Worm (Caenorhabditis elegans) whole organism, mixed stage, embryonic: Measurements from ENCODE around the gene nape-2.

Experiments used
- M03D4.4 ChIP-seq: sonication (generic microtip); optimal IDR thresholded peaks from 2 replicates; lab custom pipeline; 2017; ENCODE audit warnings: mild to moderate bottlenecking, missing genetic modification characterization, missing compliant biosample characterization
- bed-3 ChIP-seq: fragments of 200-800 bp; sonication (Bioruptor generic); optimal IDR thresholded peaks from 3 replicates; lab custom pipeline; 2018; ENCODE audit warnings: mild to moderate bottlenecking, missing genetic modification characterization, moderate library complexity, missing compliant biosample characterization
- blmp-1 ChIP-seq: fragments of 150-350 bp; optimal IDR thresholded peaks from 2 replicates; lab custom pipeline; 2014; ENCODE audit warnings: missing biosample characterization, missing genetic modification characterization
- ceh-39 ChIP-seq: fragments of 150-350 bp; optimal IDR thresholded peaks from 2 replicates; lab custom pipeline; 2014; ENCODE audit warnings: missing biosample characterization, missing genetic modification characterization
- ceh-43 ChIP-seq: fragments of 200-800 bp; sonication (Bioruptor generic); optimal IDR thresholded peaks from 2 replicates; lab custom pipeline; 2018; ENCODE audit warnings: mild to moderate bottlenecking, missing genetic modification characterization, moderate library complexity, missing compliant biosample characterization
- ceh-83 ChIP-seq: fragments of 200-800 bp; sonication (Bioruptor generic); optimal IDR thresholded peaks from 2 replicates; lab custom pipeline; 2018; ENCODE audit warnings: mild to moderate bottlenecking, missing genetic modification characterization, missing compliant biosample characterization
- ces-1 ChIP-seq: fragments of 150-350 bp; optimal IDR thresholded peaks from 2 replicates; lab custom pipeline; 2014; ENCODE audit warnings: missing biosample characterization, missing genetic modification reagents, missing genetic modification characterization
- cnd-1 ChIP-seq: fragments of 200-800 bp; sonication (Bioruptor generic); optimal IDR thresholded peaks from 2 replicates; lab custom pipeline; 2018; ENCODE audit warnings: mild to moderate bottlenecking, missing genetic modification characterization, missing compliant biosample characterization
- drap-1 ChIP-seq: fragments of 200-800 bp; sonication (Bioruptor generic); optimal IDR thresholded peaks from 3 replicates; lab custom pipeline; 2018; ENCODE audit warnings: mild to moderate bottlenecking, missing genetic modification characterization, missing compliant biosample characterization
- elt-3 ChIP-seq: fragments of 150-350 bp; optimal IDR thresholded peaks from 2 replicates; lab custom pipeline; 2014; ENCODE audit warnings: missing biosample characterization, missing genetic modification characterization
- flh-1 ChIP-seq: fragments of 200-800 bp; sonication (Bioruptor generic); optimal IDR thresholded peaks from 2 replicates; lab custom pipeline; 2018; ENCODE audit warnings: mild to moderate bottlenecking, missing genetic modification characterization, moderate library complexity, missing compliant biosample characterization
- ham-2 ChIP-seq: fragments of 200-800 bp; sonication (Bioruptor generic); optimal IDR thresholded peaks from 2 replicates; lab custom pipeline; 2018; ENCODE audit warnings: mild to moderate bottlenecking, missing genetic modification characterization, missing compliant biosample characterization
- hlh-1 ChIP-seq: fragments of 150-350 bp; optimal IDR thresholded peaks from 2 replicates; lab custom pipeline; 2014; ENCODE audit warnings: missing biosample characterization, missing genetic modification reagents, missing genetic modification characterization
- lin-13 ChIP-seq: fragments of 150-350 bp; optimal IDR thresholded peaks from 2 replicates; lab custom pipeline; 2014; ENCODE audit warnings: missing biosample characterization, missing genetic modification characterization
- lin-32 ChIP-seq: fragments of 200-800 bp; sonication (Bioruptor generic); optimal IDR thresholded peaks from 2 replicates; lab custom pipeline; 2018; ENCODE audit warnings: mild to moderate bottlenecking, missing genetic modification characterization, missing compliant biosample characterization
- lsy-2 ChIP-seq: fragments of 150-350 bp; optimal IDR thresholded peaks from 2 replicates; lab custom pipeline; 2014; ENCODE audit warnings: missing biosample characterization, missing genetic modification characterization
- mab-5 ChIP-seq: fragments of 150-350 bp; optimal IDR thresholded peaks from 2 replicates; lab custom pipeline; 2014; ENCODE audit warnings: missing biosample characterization, missing genetic modification characterization
- mep-1 ChIP-seq: fragments of 150-350 bp; optimal IDR thresholded peaks from 2 replicates; lab custom pipeline; 2017; ENCODE audit warnings: missing biosample characterization, missing genetic modification reagents, missing genetic modification characterization, inconsistent platforms
- nhr-12 ChIP-seq: fragments of 150-350 bp; optimal IDR thresholded peaks from 2 replicates; lab custom pipeline; 2014; ENCODE audit warnings: missing biosample characterization, missing genetic modification characterization
- nhr-2 ChIP-seq: fragments of 150-350 bp; optimal IDR thresholded peaks from 2 replicates; lab custom pipeline; 2014; ENCODE audit warnings: missing biosample characterization, missing genetic modification characterization
- nhr-237 ChIP-seq: fragments of 150-350 bp; optimal IDR thresholded peaks from 2 replicates; lab custom pipeline; 2014; ENCODE audit warnings: missing biosample characterization, missing genetic modification characterization
- nhr-76 ChIP-seq: sonication (generic microtip); optimal IDR thresholded peaks from 2 replicates; lab custom pipeline; 2017; ENCODE audit warnings: missing biosample characterization, missing genetic modification characterization
- pha-4 ChIP-seq: fragments of 150-350 bp; optimal IDR thresholded peaks from 2 replicates; lab custom pipeline; 2018; ENCODE audit warnings: missing biosample characterization, missing genetic modification reagents, missing genetic modification characterization
- sem-2 ChIP-seq: fragments of 200-800 bp; sonication (Bioruptor generic); optimal IDR thresholded peaks from 2 replicates; lab custom pipeline; 2018; ENCODE audit warnings: mild to moderate bottlenecking, missing genetic modification characterization, missing compliant biosample characterization
- snpc-4 ChIP-seq: fragments of 150-350 bp; optimal IDR thresholded peaks from 2 replicates; lab custom pipeline; 2014; ENCODE audit warnings: missing biosample characterization, missing genetic modification characterization
- sptf-1 ChIP-seq: sonication (generic microtip); optimal IDR thresholded peaks from 2 replicates; lab custom pipeline; 2017; ENCODE audit warnings: mild to moderate bottlenecking, missing genetic modification characterization, moderate library complexity, missing compliant biosample characterization
- tbx-8 ChIP-seq: fragments of 200-800 bp; sonication (Bioruptor generic); optimal IDR thresholded peaks from 2 replicates; lab custom pipeline; 2018; ENCODE audit warnings: mild to moderate bottlenecking, missing genetic modification characterization, moderate library complexity, missing compliant biosample characterization
- unc-120 ChIP-seq: sonication (generic microtip); optimal IDR thresholded peaks from 2 replicates; lab custom pipeline; 2017; ENCODE audit warnings: missing genetic modification characterization, missing compliant biosample characterization; ENCODE audit not compliant: poor library complexity, severe bottlenecking
- unc-39 ChIP-seq: fragments of 150-350 bp; optimal IDR thresholded peaks from 2 replicates; lab custom pipeline; 2014; ENCODE audit warnings: missing biosample characterization, missing genetic modification characterization
- unc-62 ChIP-seq: fragments of 150-350 bp; optimal IDR thresholded peaks from 2 replicates; lab custom pipeline; 2014; ENCODE audit warnings: missing biosample characterization, missing genetic modification reagents, missing genetic modification characterization
- zip-8 ChIP-seq: fragments of 150-350 bp; optimal IDR thresholded peaks from 2 replicates; lab custom pipeline; 2014; ENCODE audit warnings: missing biosample characterization, missing genetic modification characterization
- ztf-11 ChIP-seq: fragments of 150-350 bp; optimal IDR thresholded peaks from 2 replicates; lab custom pipeline; 2014; ENCODE audit warnings: missing biosample characterization, missing genetic modification characterization

Gene nape-2

DNA sequence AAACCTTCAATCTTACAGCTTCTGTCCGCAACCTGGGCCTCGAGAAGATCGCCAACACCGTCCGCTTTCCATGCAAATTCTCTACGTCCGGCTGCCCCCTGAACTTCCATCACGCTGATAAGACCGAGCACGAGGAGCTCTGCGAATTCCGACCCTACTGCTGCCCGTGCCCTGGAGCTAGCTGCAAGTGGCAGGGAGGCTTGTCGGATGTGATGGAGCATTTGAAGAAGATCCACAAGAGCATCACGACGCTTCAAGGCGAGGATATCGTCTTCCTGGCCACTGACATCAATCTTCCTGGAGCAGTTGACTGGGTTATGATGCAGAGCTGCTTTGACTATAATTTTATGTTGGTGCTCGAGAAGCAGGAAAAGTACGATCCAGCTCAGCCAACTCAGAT lies 7.1 kb upstream of the nape-2 start:
- TF ChIP-seq ceh-39: no peak
- TF ChIP-seq mab-5: no peak
- TF ChIP-seq sem-2 (GFP tag; lab: Kevin White, UChicago): no peak
- no peak for TF ChIP-seq unc-39 (tag; lab: Kevin White, UChicago)
- no peak for TF ChIP-seq unc-120 (tag; lab: Kevin White, UChicago)
- TF ChIP-seq M03D4.4: no peak
- TF ChIP-seq pha-4: no peak
- no peak for TF ChIP-seq ces-1
- TF ChIP-seq cnd-1 (tag; lab: Kevin White, UChicago): no peak
- TF ChIP-seq lin-13: no peak
- no peak for TF ChIP-seq ceh-43 (GFP tag; lab: Kevin White, UChicago)
- TF ChIP-seq mep-1 (tag; lab: Kevin White, UChicago): no peak
- TF ChIP-seq tbx-8 (GFP tag; lab: Kevin White, UChicago): no peak
- TF ChIP-seq lin-32: no peak
- no peak for TF ChIP-seq nhr-2 (tag; lab: Kevin White, UChicago)

DNA sequence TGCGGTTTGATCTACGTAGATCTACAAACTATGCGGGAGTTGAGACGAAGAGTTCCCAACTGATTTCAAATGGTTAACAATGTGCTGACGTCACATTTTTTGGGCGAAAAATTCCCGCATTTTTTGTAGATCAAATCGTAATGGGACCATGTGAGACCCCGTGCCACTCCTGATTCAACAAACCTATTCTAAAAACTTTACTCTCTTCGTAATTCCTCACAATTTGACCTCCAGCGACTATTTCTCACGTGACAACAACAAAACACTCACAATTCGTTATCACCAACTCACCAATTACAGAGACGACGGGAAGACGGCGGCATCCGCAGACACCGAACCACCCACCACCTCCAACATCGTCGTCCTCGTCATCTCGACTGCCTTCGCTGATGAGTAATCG lies 5.0 kb upstream of the nape-2 start, which contains the start of gene siah-1:
Gene siah-1 (plus strand): TSS at position 301 of the 400 bp plus-strand sequence.
- peak; percentile 49 for TF ChIP-seq ceh-83
- no peak for TF ChIP-seq flh-1 (GFP tag; lab: Kevin White, UChicago)

- TF ChIP-seq ces-1: peak; percentile 77
- peak; percentile 28 for TF ChIP-seq M03D4.4
- no peak for TF ChIP-seq sem-2 (GFP tag; lab: Kevin White, UChicago)
- no peak for TF ChIP-seq elt-3
- TF ChIP-seq pha-4: peak; percentile 60
- peak; percentile 25 for TF ChIP-seq drap-1
- peak; percentile 90 for TF ChIP-seq nhr-237 (tag; lab: Kevin White, UChicago)
- TF ChIP-seq lsy-2 (tag; lab: Kevin White, UChicago): peak; percentile 66
- peak; percentile 59 for TF ChIP-seq cnd-1 (tag; lab: Kevin White, UChicago)
- peak; percentile 81 for TF ChIP-seq mep-1 (tag; lab: Kevin White, UChicago)
- peak; percentile 93 for TF ChIP-seq hlh-1 (tag; lab: Kevin White, UChicago)
- peak; percentile 19 for TF ChIP-seq tbx-8 (GFP tag; lab: Kevin White, UChicago)
- peak; percentile 76 for TF ChIP-seq ceh-39
- TF ChIP-seq nhr-12 (tag; lab: Kevin White, UChicago): peak; percentile 0
- TF ChIP-seq ham-2: no peak
- TF ChIP-seq nhr-2 (tag; lab: Kevin White, UChicago): no peak
- TF ChIP-seq unc-120 (tag; lab: Kevin White, UChicago): peak; percentile 56
- TF ChIP-seq unc-62: peak; percentile 87
- no peak for TF ChIP-seq nhr-76 (tag; lab: Kevin White, UChicago)
- TF ChIP-seq zip-8: no peak
These were observed 3.7 kb upstream of the nape-2 start for ce11 chrIV:3742426-3742839.

ce11 chrIV:3741874-3742273 lies 3.1 kb upstream of the nape-2 start:
- TF ChIP-seq ztf-11 (tag; lab: Kevin White, UChicago) (no peak), hlh-1 (tag; lab: Kevin White, UChicago) (no peak), ceh-43 (GFP tag; lab: Kevin White, UChicago) (no peak), pha-4 (no peak), nhr-12 (tag; lab: Kevin White, UChicago) (no peak), nhr-2 (tag; lab: Kevin White, UChicago) (no peak), lsy-2 (tag; lab: Kevin White, UChicago) (no peak), lin-13 (no peak), nhr-76 (tag; lab: Kevin White, UChicago) (no peak), snpc-4 (no peak), sptf-1 (tag; lab: Kevin White, UChicago) (no peak), unc-39 (tag; lab: Kevin White, UChicago) (no peak), nhr-237 (tag; lab: Kevin White, UChicago) (no peak), sem-2 (GFP tag; lab: Kevin White, UChicago) (no peak)

DNA sequence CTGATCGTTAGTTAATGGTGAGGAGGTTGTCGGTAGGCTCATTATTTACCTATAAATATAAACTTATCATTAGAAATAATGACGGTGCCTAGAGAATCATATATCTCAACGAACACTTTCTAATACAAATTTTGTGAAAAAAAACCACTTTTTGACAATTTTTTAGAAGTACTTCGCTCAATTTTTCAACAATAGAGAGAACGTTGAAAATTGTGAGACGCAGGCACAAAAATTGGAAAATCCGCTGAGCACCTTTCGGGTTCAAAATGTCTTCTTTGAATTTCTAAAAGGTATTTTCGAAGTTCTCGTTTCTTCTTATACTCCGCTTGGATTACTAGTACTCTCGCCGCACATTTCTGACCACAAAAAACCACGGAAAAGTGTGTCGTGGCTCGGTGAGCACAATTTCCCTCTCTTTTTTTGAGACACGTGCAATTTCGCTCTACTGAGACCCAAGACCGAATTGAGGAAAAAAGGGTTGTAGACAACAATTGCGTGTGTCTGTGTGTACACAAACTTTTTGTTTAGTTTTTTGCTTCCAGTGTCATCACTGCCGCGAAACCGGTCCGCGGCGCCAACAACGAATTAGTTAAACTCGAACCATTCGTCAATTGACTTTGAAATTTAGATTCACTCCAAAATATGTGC lies 2.2 kb upstream of the nape-2 start, which contains the start of gene nape-1:
Gene nape-1 (minus strand): TSS at position 51 of the 648 bp plus-strand sequence.
- TF ChIP-seq hlh-1 (tag; lab: Kevin White, UChicago) (no peak), unc-39 (tag; lab: Kevin White, UChicago) (no peak), lin-32 (no peak), blmp-1 (tag; lab: Kevin White, UChicago) (no peak), nhr-76 (tag; lab: Kevin White, UChicago) (no peak), flh-1 (GFP tag; lab: Kevin White, UChicago) (no peak), bed-3 (GFP tag; lab: Kevin White, UChicago) (no peak)
